Worm (Caenorhabditis elegans) whole organism, L4 larva: ENCODE measurements around the gene rpt-1.

Source experiments
- F10B5.3 ChIP-seq: sonication (generic microtip); optimal IDR thresholded peaks from 2 replicates; lab custom pipeline; 2016; ENCODE audit warnings: mild to moderate bottlenecking, missing genetic modification characterization, missing compliant biosample characterization
- aha-1 ChIP-seq: fragments of 150-350 bp; peaks from one replicate; lab custom pipeline; 2014; ENCODE audit warnings: missing biosample characterization, missing genetic modification characterization
- daf-12 ChIP-seq: fragments of 150-350 bp; optimal IDR thresholded peaks from 2 replicates; lab custom pipeline; 2014; ENCODE audit warnings: missing biosample characterization, missing genetic modification reagents, missing genetic modification characterization
- hmg-1.1 ChIP-seq: fragments of 200-800 bp; sonication (Bioruptor generic); IDR thresholded peaks from 2 replicates; pipeline ENCODE4 v1.3.6; 2022; ENCODE audit warnings: missing genetic modification reagents, missing genetic modification characterization, missing compliant biosample characterization
- lir-3 ChIP-seq: sonication (generic microtip); optimal IDR thresholded peaks from 2 replicates; lab custom pipeline; 2016; ENCODE audit warnings: mild to moderate bottlenecking, missing genetic modification characterization, missing compliant biosample characterization
- mdl-1 ChIP-seq, 2 experiments: fragments of 150-350 bp in 1 of 2; sonication (generic microtip) in 1 of 2; optimal IDR thresholded peaks; 2 replicates each; lab custom pipeline; 2014 to 2017; ENCODE audit warnings: missing biosample characterization in 2 of 2, missing genetic modification characterization in 2 of 2
- nhr-28 ChIP-seq: fragments of 150-350 bp; optimal IDR thresholded peaks from 2 replicates; lab custom pipeline; 2014; ENCODE audit warnings: missing biosample characterization, missing genetic modification characterization
- nhr-76 ChIP-seq: fragments of 150-350 bp; optimal IDR thresholded peaks from 2 replicates; lab custom pipeline; 2014; ENCODE audit warnings: missing biosample characterization, missing genetic modification characterization
- pha-4 ChIP-seq, 2 experiments: fragments of 150-350 bp in 1 of 2; fragments of 200-800 bp in 1 of 2; sonication (Bioruptor generic) in 1 of 2; IDR thresholded peaks in 1 of 2; optimal IDR thresholded peaks in 1 of 2; 2 replicates each; pipeline versions ENCODE4 v1.3.6 to Lab custom; 2014 to 2022; ENCODE audit warnings: missing genetic modification characterization in 2 of 2, missing genetic modification reagents in 2 of 2, missing biosample characterization in 1 of 2, missing compliant biosample characterization in 1 of 2
- snpc-4 ChIP-seq: fragments of 150-350 bp; optimal IDR thresholded peaks from 2 replicates; lab custom pipeline; 2014; ENCODE audit warnings: missing biosample characterization, missing genetic modification characterization
- unc-39 ChIP-seq: sonication (generic microtip); optimal IDR thresholded peaks from 2 replicates; lab custom pipeline; 2017; ENCODE audit warnings: missing biosample characterization, missing genetic modification characterization

DNA sequence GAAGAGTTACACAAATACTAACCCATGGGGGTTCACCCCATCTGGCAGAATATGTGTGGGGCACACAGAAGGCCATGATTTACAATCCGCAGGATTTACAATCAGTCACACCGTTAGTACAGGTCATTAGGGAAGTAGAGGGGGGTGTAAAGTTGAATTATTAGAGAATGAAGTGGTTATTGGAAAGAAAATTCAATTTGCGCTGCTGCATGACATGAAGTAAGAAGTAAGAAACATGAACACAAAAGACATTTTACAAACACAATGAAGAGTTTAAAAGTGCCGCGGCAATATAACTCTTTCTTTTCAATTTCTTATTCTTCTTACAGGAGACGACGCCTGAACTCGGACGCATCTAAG is 21.4 kb downstream of the rpt-1 start:
- TF ChIP-seq nhr-76 (tag; lab: Kevin White, UChicago) (no peak), mdl-1 (tag; optimal IDR thresholded peaks at IDR 0.05; lab: Kevin White, UChicago) (no peak), F10B5.3 (tag; lab: Kevin White, UChicago) (no peak), daf-12 (tag; lab: Kevin White, UChicago) (no peak), nhr-28 (no peak), snpc-4 (tag; lab: Kevin White, UChicago) (no peak), lir-3 (tag; lab: Kevin White, UChicago) (no peak), pha-4 (GFP tag; IDR thresholded peaks at IDR 0.05; lab: Robert Waterston, UW) (no peak), pha-4 (tag; optimal IDR thresholded peaks at IDR 0.05; lab: Kevin White, UChicago) (no peak), hmg-1.1 (GFP tag; lab: Robert Waterston, UW) (no peak), unc-39 (tag; lab: Kevin White, UChicago) (no peak), aha-1 (tag; lab: Kevin White, UChicago) (peak; percentile 53)
